Worm (Caenorhabditis elegans) whole organism, L3 larva: ENCODE data around the gene nspe-2.
"Not testable (repeated sequence)": the region's sequence is repeated elsewhere in the genome, so short reads cannot be mapped to it uniquely, and the experiment has no call there.

ENCODE experiments used
- R02D3.7 ChIP-seq: fragments of 150-350 bp; optimal IDR thresholded peaks from 2 replicates; lab custom pipeline; 2014; ENCODE audit warnings: missing biosample characterization, missing genetic modification characterization
- ama-1 ChIP-seq: fragments of 150-350 bp; optimal IDR thresholded peaks from 2 replicates; lab custom pipeline; 2018
- ceh-28 ChIP-seq: fragments of 150-350 bp; optimal IDR thresholded peaks from 2 replicates; lab custom pipeline; 2014; ENCODE audit warnings: missing biosample characterization, missing genetic modification reagents, missing genetic modification characterization
- daf-12 ChIP-seq: fragments of 150-350 bp; optimal IDR thresholded peaks from 2 replicates; lab custom pipeline; 2014; ENCODE audit warnings: missing biosample characterization, missing genetic modification reagents, missing genetic modification characterization
- egl-27 ChIP-seq: sonication (generic microtip); optimal IDR thresholded peaks from 4 replicates; lab custom pipeline; 2017; ENCODE audit warnings: missing biosample characterization, missing genetic modification reagents, missing genetic modification characterization
- egl-5 ChIP-seq: fragments of 150-350 bp; optimal IDR thresholded peaks from 2 replicates; lab custom pipeline; 2017; ENCODE audit warnings: missing biosample characterization, missing genetic modification reagents, missing genetic modification characterization, inconsistent platforms
- elt-2 ChIP-seq: sonication (generic microtip); optimal IDR thresholded peaks from 2 replicates; lab custom pipeline; 2016; ENCODE audit warnings: missing genetic modification reagents, mild to moderate bottlenecking, missing genetic modification characterization, missing compliant biosample characterization
- elt-3 ChIP-seq, 3 experiments: fragments of 150-350 bp in 1 of 3; sonication (generic microtip) in 2 of 3; optimal IDR thresholded peaks; 2 replicates in 2 of 3; 4 replicates in 1 of 3; lab custom pipeline; 2014 to 2017; ENCODE audit warnings: missing biosample characterization in 3 of 3, missing genetic modification characterization in 3 of 3
- eor-1 ChIP-seq, 2 experiments: fragments of 150-350 bp; optimal IDR thresholded peaks; 2 replicates each; lab custom pipeline; 2014 to 2018; ENCODE audit warnings: missing biosample characterization in 2 of 2, missing genetic modification characterization in 2 of 2
- fkh-10 ChIP-seq: sonication (generic microtip); optimal IDR thresholded peaks from 2 replicates; lab custom pipeline; 2017; ENCODE audit warnings: missing biosample characterization, missing genetic modification reagents, missing genetic modification characterization
- fos-1 ChIP-seq: fragments of 150-350 bp; optimal IDR thresholded peaks from 2 replicates; lab custom pipeline; 2014; ENCODE audit warnings: missing biosample characterization, missing genetic modification characterization
- hmg-11 ChIP-seq: sonication (generic microtip); optimal IDR thresholded peaks from 2 replicates; lab custom pipeline; 2016; ENCODE audit warnings: missing genetic modification characterization, missing compliant biosample characterization
- lin-39 ChIP-seq: fragments of 150-350 bp; optimal IDR thresholded peaks from 2 replicates; lab custom pipeline; 2018; ENCODE audit warnings: missing biosample characterization, missing genetic modification reagents, missing genetic modification characterization
- lsy-12 ChIP-seq: sonication (generic microtip); optimal IDR thresholded peaks from 2 replicates; lab custom pipeline; 2016; ENCODE audit warnings: mild to moderate bottlenecking, missing genetic modification characterization, missing compliant biosample characterization
- mdl-1 ChIP-seq: fragments of 150-350 bp; optimal IDR thresholded peaks from 2 replicates; lab custom pipeline; 2014; ENCODE audit warnings: missing biosample characterization, missing genetic modification characterization
- nhr-11 ChIP-seq: fragments of 150-350 bp; optimal IDR thresholded peaks from 2 replicates; lab custom pipeline; 2014; ENCODE audit warnings: missing biosample characterization, missing genetic modification characterization
- nhr-12 ChIP-seq: fragments of 150-350 bp; optimal IDR thresholded peaks from 2 replicates; lab custom pipeline; 2014; ENCODE audit warnings: missing biosample characterization, missing genetic modification characterization
- nhr-23 ChIP-seq: fragments of 150-350 bp; optimal IDR thresholded peaks from 2 replicates; lab custom pipeline; 2014; ENCODE audit warnings: missing biosample characterization, missing genetic modification reagents, missing genetic modification characterization
- nhr-237 ChIP-seq: fragments of 150-350 bp; optimal IDR thresholded peaks from 2 replicates; lab custom pipeline; 2014; ENCODE audit warnings: missing biosample characterization, missing genetic modification characterization
- nhr-25 ChIP-seq: sonication (generic microtip); optimal IDR thresholded peaks from 2 replicates; lab custom pipeline; 2017; ENCODE audit warnings: missing biosample characterization, missing genetic modification characterization
- nhr-28 ChIP-seq: fragments of 150-350 bp; optimal IDR thresholded peaks from 2 replicates; lab custom pipeline; 2014; ENCODE audit warnings: missing biosample characterization, missing genetic modification characterization
- nhr-43 ChIP-seq: sonication (generic microtip); optimal IDR thresholded peaks from 2 replicates; lab custom pipeline; 2016; ENCODE audit warnings: mild to moderate bottlenecking, missing genetic modification characterization, missing compliant biosample characterization; ENCODE audit not compliant: poor library complexity, severe bottlenecking
- nhr-67 ChIP-seq: fragments of 150-350 bp; optimal IDR thresholded peaks from 2 replicates; lab custom pipeline; 2014; ENCODE audit warnings: missing biosample characterization, missing genetic modification characterization
- nhr-76 ChIP-seq: fragments of 150-350 bp; sonication (generic microtip); optimal IDR thresholded peaks from 5 replicates; lab custom pipeline; 2014; ENCODE audit warnings: missing biosample characterization, missing genetic modification characterization
- nhr-77 ChIP-seq: fragments of 150-350 bp; optimal IDR thresholded peaks from 2 replicates; lab custom pipeline; 2014; ENCODE audit warnings: missing biosample characterization, missing genetic modification characterization
- sea-2 ChIP-seq: fragments of 150-350 bp; sonication (generic microtip); optimal IDR thresholded peaks from 4 replicates; lab custom pipeline; 2014; ENCODE audit warnings: missing biosample characterization, missing genetic modification reagents, missing genetic modification characterization
- unc-62 ChIP-seq: fragments of 150-350 bp; sonication (generic microtip); optimal IDR thresholded peaks from 4 replicates; lab custom pipeline; 2014; ENCODE audit warnings: missing biosample characterization, missing genetic modification reagents, missing genetic modification characterization
- zag-1 ChIP-seq: fragments of 150-350 bp; optimal IDR thresholded peaks from 2 replicates; lab custom pipeline; 2014; ENCODE audit warnings: missing biosample characterization, missing genetic modification characterization
- ztf-11 ChIP-seq: fragments of 150-350 bp; optimal IDR thresholded peaks from 2 replicates; lab custom pipeline; 2014; ENCODE audit warnings: missing biosample characterization, missing genetic modification characterization

Gene nspe-2

ce11 chrII:12626120-12626624 is 7.0 kb upstream of the nspe-2 start:
- TF ChIP-seq ceh-28 (tag; lab: Kevin White, UChicago) (no peak), nhr-28 (tag; lab: Kevin White, UChicago) (no peak), elt-3 (tag; optimal IDR thresholded peaks at IDR 0.05; lab: Kevin White, UChicago) (no peak), egl-27 (tag; lab: Kevin White, UChicago) (no peak), egl-5 (tag; lab: Kevin White, UChicago) (no peak), nhr-77 (tag; lab: Kevin White, UChicago) (no peak)

DNA sequence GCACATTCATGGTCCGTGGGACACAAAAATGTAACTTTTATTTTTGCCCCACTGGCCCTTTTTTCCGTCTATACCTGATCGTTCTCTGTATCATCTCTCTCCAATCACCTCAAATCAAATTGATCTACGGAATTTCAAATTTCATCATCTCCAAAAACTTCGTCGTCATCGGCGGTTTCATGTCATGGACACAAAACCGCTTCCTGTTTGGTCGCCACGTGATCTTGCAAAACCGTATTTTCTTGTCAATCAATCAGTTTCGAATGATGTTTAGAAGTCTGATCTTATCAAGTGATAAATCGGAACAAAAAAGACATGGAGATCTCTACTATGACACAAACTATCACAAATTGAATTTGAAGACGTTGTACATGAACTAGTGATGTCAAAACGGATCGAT is 6.5 kb upstream of the nspe-2 start:
- TF ChIP-seq nhr-23 (tag; lab: Kevin White, UChicago) (peak; percentile 98), nhr-237 (tag; lab: Kevin White, UChicago) (no peak), daf-12 (tag; lab: Kevin White, UChicago) (no peak), nhr-76 (no peak), egl-27 (tag; lab: Kevin White, UChicago) (peak; percentile 56), nhr-11 (no peak), eor-1 (tag; optimal IDR thresholded peaks at IDR 0.05; lab: Kevin White, UChicago) (no peak), mdl-1 (tag; lab: Kevin White, UChicago) (peak; percentile 47), nhr-25 (peak; percentile 86), nhr-43 (tag; lab: Kevin White, UChicago) (peak; percentile 98), unc-62 (GFP tag; lab: Kevin White, UChicago) (peak; percentile 46), elt-3 (tag; optimal IDR thresholded peaks at IDR 0.05; lab: Kevin White, UChicago) (peak in 2 of 3 experiments; percentile 81 to 87), R02D3.7 (tag; lab: Kevin White, UChicago) (peak; percentile 19)

DNA sequence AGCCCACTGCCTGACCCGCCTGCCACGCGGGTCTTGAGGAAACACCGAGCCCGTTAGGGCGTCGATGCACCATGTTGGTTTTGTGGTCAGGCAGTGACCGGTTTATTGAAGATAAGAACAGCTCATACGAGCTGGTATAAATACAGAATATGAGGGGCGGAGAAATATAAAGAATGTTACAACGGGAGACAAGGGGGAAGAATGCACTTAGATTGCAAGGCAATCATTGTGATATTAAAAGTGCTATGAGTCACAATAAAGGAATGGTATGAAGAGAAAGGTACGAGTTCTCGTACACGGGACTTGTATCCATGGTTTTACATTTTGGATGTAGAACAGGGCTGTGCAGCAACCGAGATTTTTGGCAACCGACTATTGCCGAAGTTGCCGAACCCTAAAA is 5.2 kb upstream of the nspe-2 start, which contains the start of gene Y38E10A.14:
Y38E10A.14 (minus strand) TSS at position 101 of the 400 bp plus-strand sequence.
- TF ChIP-seq zag-1 (tag; lab: Kevin White, UChicago); egl-5 (tag; lab: Kevin White, UChicago); nhr-11: not testable (repeated sequence)

- TF ChIP-seq hmg-11 (tag; lab: Kevin White, UChicago) (no peak), elt-2 (tag; lab: Kevin White, UChicago) (no peak), ama-1 (no peak), fos-1 (tag; lab: Kevin White, UChicago) (no peak), nhr-12 (tag; lab: Kevin White, UChicago) (no peak), nhr-76 (no peak), fkh-10 (GFP tag; lab: Kevin White, UChicago) (no peak), lin-39 (tag; lab: Kevin White, UChicago) (no peak), egl-5 (tag; lab: Kevin White, UChicago) (no peak), unc-62 (GFP tag; lab: Kevin White, UChicago) (no peak)
Observed at ce11 chrII:12622843-12623242, 3.7 kb upstream of the nspe-2 start.

- TF ChIP-seq nhr-23 (tag; lab: Kevin White, UChicago) (peak; percentile 82), sea-2 (GFP tag; lab: Kevin White, UChicago) (no peak), nhr-43 (tag; lab: Kevin White, UChicago) (peak; percentile 88), hmg-11 (tag; lab: Kevin White, UChicago) (no peak), daf-12 (tag; lab: Kevin White, UChicago) (no peak), elt-2 (tag; lab: Kevin White, UChicago) (no peak), egl-27 (tag; lab: Kevin White, UChicago) (no peak), lsy-12 (tag; lab: Kevin White, UChicago) (no peak), nhr-25 (peak; percentile 50)
Observed at ce11 chrII:12621908-12622566, 2.8 kb upstream of the nspe-2 start, which contains the start of gene nspe-8. TSS of gene nspe-8 (minus strand) at chrII:12621958.

- TF ChIP-seq ztf-11 = no peak
- no peak for TF ChIP-seq zag-1 (tag; lab: Kevin White, UChicago)
- TF ChIP-seq ceh-28 (tag; lab: Kevin White, UChicago) = no peak
- TF ChIP-seq nhr-67 = no peak
Observed at ce11 chrII:12620764-12621163, 1.6 kb upstream of the nspe-2 start, which contains the start of gene nspe-1. TSS of gene nspe-1 (minus strand) at chrII:12620864.
